Worm (Caenorhabditis elegans) whole organism, L2 larva: ENCODE data around the gene Y37H2A.12.

Source experiments
- R02D3.7 ChIP-seq: fragments of 150-350 bp; optimal IDR thresholded peaks from 2 replicates; lab custom pipeline; 2014; ENCODE audit warnings: missing biosample characterization, missing genetic modification characterization
- aly-2 ChIP-seq: fragments of 150-350 bp; optimal IDR thresholded peaks from 2 replicates; lab custom pipeline; 2014; ENCODE audit warnings: missing biosample characterization, missing genetic modification characterization
- ama-1 ChIP-seq: fragments of 150-350 bp; optimal IDR thresholded peaks from 2 replicates; lab custom pipeline; 2018; ENCODE audit warnings: inconsistent platforms
- ceh-82 ChIP-seq: fragments of 150-350 bp; optimal IDR thresholded peaks from 2 replicates; lab custom pipeline; 2014; ENCODE audit warnings: missing biosample characterization, missing genetic modification characterization
- crh-2 ChIP-seq: sonication (generic microtip); optimal IDR thresholded peaks from 2 replicates; lab custom pipeline; 2017; ENCODE audit warnings: missing biosample characterization, missing genetic modification characterization
- elt-1 ChIP-seq: fragments of 150-350 bp; optimal IDR thresholded peaks from 2 replicates; lab custom pipeline; 2014; ENCODE audit warnings: missing biosample characterization, missing genetic modification characterization
- elt-3 ChIP-seq: sonication (generic microtip); optimal IDR thresholded peaks from 2 replicates; lab custom pipeline; 2017; ENCODE audit warnings: missing biosample characterization, missing genetic modification characterization
- fos-1 ChIP-seq: fragments of 150-350 bp; optimal IDR thresholded peaks from 2 replicates; lab custom pipeline; 2014; ENCODE audit warnings: missing biosample characterization, missing genetic modification characterization
- gmeb-1 ChIP-seq: fragments of 150-350 bp; optimal IDR thresholded peaks from 2 replicates; lab custom pipeline; 2014; ENCODE audit warnings: missing biosample characterization, missing genetic modification characterization
- lin-11 ChIP-seq: fragments of 150-350 bp; sonication (generic microtip); optimal IDR thresholded peaks from 2 replicates; lab custom pipeline; 2014; ENCODE audit warnings: missing biosample characterization, missing genetic modification characterization, inconsistent platforms, mixed read lengths
- lin-13 ChIP-seq: fragments of 150-350 bp; optimal IDR thresholded peaks from 2 replicates; lab custom pipeline; 2014; ENCODE audit warnings: missing biosample characterization, missing genetic modification reagents, missing genetic modification characterization
- mab-5 ChIP-seq: fragments of 150-350 bp; optimal IDR thresholded peaks from 2 replicates; lab custom pipeline; 2014; ENCODE audit warnings: missing biosample characterization, missing genetic modification characterization
- mbf-1 ChIP-seq: sonication (generic microtip); optimal IDR thresholded peaks from 2 replicates; lab custom pipeline; 2017; ENCODE audit warnings: missing biosample characterization, missing genetic modification characterization
- mdl-1 ChIP-seq, 2 experiments: fragments of 150-350 bp in 1 of 2; sonication (generic microtip) in 1 of 2; optimal IDR thresholded peaks; 2 replicates each; lab custom pipeline; 2017; ENCODE audit warnings: missing biosample characterization in 2 of 2, missing genetic modification characterization in 2 of 2
- nhr-10 ChIP-seq: sonication (generic microtip); optimal IDR thresholded peaks from 2 replicates; lab custom pipeline; 2017; ENCODE audit warnings: missing biosample characterization, missing genetic modification characterization
- nhr-11 ChIP-seq: fragments of 150-350 bp; optimal IDR thresholded peaks from 2 replicates; lab custom pipeline; 2014; ENCODE audit warnings: missing biosample characterization, missing genetic modification characterization
- nhr-12 ChIP-seq: fragments of 150-350 bp; optimal IDR thresholded peaks from 2 replicates; lab custom pipeline; 2014; ENCODE audit warnings: missing biosample characterization, missing genetic modification characterization
- nhr-129 ChIP-seq: fragments of 150-350 bp; optimal IDR thresholded peaks from 2 replicates; lab custom pipeline; 2014; ENCODE audit warnings: missing biosample characterization, missing genetic modification characterization
- nhr-21 ChIP-seq: fragments of 150-350 bp; optimal IDR thresholded peaks from 2 replicates; lab custom pipeline; 2014; ENCODE audit warnings: missing biosample characterization, missing genetic modification characterization
- nhr-237 ChIP-seq: fragments of 150-350 bp; optimal IDR thresholded peaks from 2 replicates; lab custom pipeline; 2014; ENCODE audit warnings: missing biosample characterization, missing genetic modification characterization
- nhr-25 ChIP-seq: fragments of 150-350 bp; sonication (generic microtip); optimal IDR thresholded peaks from 3 replicates; lab custom pipeline; 2014; ENCODE audit warnings: missing biosample characterization, missing genetic modification characterization
- nhr-6 ChIP-seq: fragments of 150-350 bp; optimal IDR thresholded peaks from 2 replicates; lab custom pipeline; 2014; ENCODE audit warnings: missing biosample characterization, missing genetic modification characterization
- nhr-77 ChIP-seq: fragments of 150-350 bp; optimal IDR thresholded peaks from 2 replicates; lab custom pipeline; 2014; ENCODE audit warnings: missing biosample characterization, missing genetic modification characterization
- peb-1 ChIP-seq: fragments of 150-350 bp; optimal IDR thresholded peaks from 2 replicates; lab custom pipeline; 2014; ENCODE audit warnings: missing biosample characterization, missing genetic modification characterization
- sem-4 ChIP-seq: fragments of 150-350 bp; optimal IDR thresholded peaks from 2 replicates; lab custom pipeline; 2014; ENCODE audit warnings: missing biosample characterization, missing genetic modification reagents, missing genetic modification characterization
- skn-1 ChIP-seq: sonication (generic microtip); optimal IDR thresholded peaks from 2 replicates; lab custom pipeline; 2017; ENCODE audit warnings: missing biosample characterization, missing genetic modification characterization
- sma-9 ChIP-seq, 2 experiments: fragments of 150-350 bp in 1 of 2; sonication (generic microtip) in 1 of 2; optimal IDR thresholded peaks; 2 replicates each; lab custom pipeline; 2014 to 2016; ENCODE audit warnings: missing genetic modification characterization in 2 of 2, mild to moderate bottlenecking in 1 of 2, missing biosample characterization in 1 of 2, missing compliant biosample characterization in 1 of 2, missing genetic modification reagents in 1 of 2, moderate library complexity in 1 of 2
- unc-39 ChIP-seq: fragments of 150-350 bp; optimal IDR thresholded peaks from 2 replicates; lab custom pipeline; 2014; ENCODE audit warnings: missing biosample characterization, missing genetic modification characterization
- unc-55 ChIP-seq: fragments of 150-350 bp; sonication (generic microtip); optimal IDR thresholded peaks from 3 replicates; lab custom pipeline; 2014; ENCODE audit warnings: missing biosample characterization, missing genetic modification reagents, missing genetic modification characterization
- unc-62 ChIP-seq: fragments of 150-350 bp; optimal IDR thresholded peaks from 2 replicates; lab custom pipeline; 2014; ENCODE audit warnings: missing biosample characterization, missing genetic modification reagents, missing genetic modification characterization
- zag-1 ChIP-seq: fragments of 150-350 bp; optimal IDR thresholded peaks from 2 replicates; lab custom pipeline; 2014; ENCODE audit warnings: missing biosample characterization, missing genetic modification characterization
- ztf-1 ChIP-seq: fragments of 200-800 bp; sonication (Bioruptor generic); conservative IDR thresholded peaks from 2 replicates; pipeline ENCODE4 v1.3.6; 2022; ENCODE audit warnings: missing genetic modification characterization, missing compliant biosample characterization
- ztf-4 ChIP-seq: fragments of 150-350 bp; optimal IDR thresholded peaks from 2 replicates; lab custom pipeline; 2014; ENCODE audit warnings: missing biosample characterization, missing genetic modification characterization

The Y37H2A.12 gene

ce11 chrV:18131049-18131448 is at the start of gene Y37H2A.12:
Gene Y37H2A.12 (minus strand): TSS chrV:18131129.
- TF ChIP-seq unc-39 (tag; lab: Kevin White, UChicago): no peak

ce11 chrV:18179663-18180062 is 48.7 kb upstream of the Y37H2A.12 start, which contains the start of gene C31G12.1:
Gene C31G12.1 (plus strand): TSS chrV:18179963.
- no peak for TF ChIP-seq nhr-12 (tag; lab: Kevin White, UChicago)
- TF ChIP-seq lin-11 (tag; lab: Kevin White, UChicago): no peak
- TF ChIP-seq ceh-82 (tag; lab: Kevin White, UChicago): no peak
- TF ChIP-seq nhr-129 (tag; lab: Kevin White, UChicago): no peak
- TF ChIP-seq nhr-77 (tag; lab: Kevin White, UChicago): no peak
- TF ChIP-seq mbf-1 (tag; lab: Kevin White, UChicago): no peak
- no peak for TF ChIP-seq mdl-1 (tag; optimal IDR thresholded peaks at IDR 0.05; lab: Kevin White, UChicago)
- no peak for TF ChIP-seq unc-62 (GFP tag; lab: Kevin White, UChicago)
- no peak for TF ChIP-seq unc-39 (tag; lab: Kevin White, UChicago)
- no peak for TF ChIP-seq sma-9 (GFP tag; optimal IDR thresholded peaks at IDR 0.05; lab: Kevin White, UChicago)
- no peak for TF ChIP-seq sma-9 (tag; optimal IDR thresholded peaks at IDR 0.05; lab: Kevin White, UChicago)
- TF ChIP-seq ztf-1 (GFP tag; lab: Robert Waterston, UW): no peak
- TF ChIP-seq nhr-21 (tag; lab: Kevin White, UChicago): no peak
- TF ChIP-seq gmeb-1: no peak

ce11 chrV:18178659-18179058 is 47.7 kb upstream of the Y37H2A.12 start, which contains the start of gene C31G12.4:
Gene C31G12.4 (minus strand): TSS chrV:18178759.
- no peak for TF ChIP-seq nhr-10 (tag; lab: Kevin White, UChicago)
- no peak for TF ChIP-seq nhr-11 (tag; lab: Kevin White, UChicago)
- no peak for TF ChIP-seq unc-55 (GFP tag; lab: Kevin White, UChicago)
- TF ChIP-seq nhr-6 (tag; lab: Kevin White, UChicago): no peak
- TF ChIP-seq zag-1: no peak
- TF ChIP-seq mbf-1 (tag; lab: Kevin White, UChicago): no peak
- TF ChIP-seq ztf-4 (tag; lab: Kevin White, UChicago): no peak
- TF ChIP-seq, all 48 proteins: peak for 0

- TF ChIP-seq skn-1 (tag; lab: Kevin White, UChicago) (no peak), fos-1 (tag; lab: Kevin White, UChicago) (no peak), ama-1 (lab: Kevin White, UChicago) (no peak), mab-5 (tag; lab: Kevin White, UChicago) (no peak), nhr-77 (tag; lab: Kevin White, UChicago) (no peak), nhr-25 (tag; lab: Kevin White, UChicago) (no peak), lin-13 (no peak), aly-2 (tag; lab: Kevin White, UChicago) (no peak), unc-55 (GFP tag; lab: Kevin White, UChicago) (no peak), nhr-6 (tag; lab: Kevin White, UChicago) (no peak), sem-4 (no peak), nhr-237 (tag; lab: Kevin White, UChicago) (no peak)
These were observed 40.6 kb upstream of the Y37H2A.12 start, which contains the start of gene C14A6.8 for ce11 chrV:18171568-18171967. Gene C14A6.8 (minus strand): TSS chrV:18171668.

- no peak for TF ChIP-seq crh-2 (tag; lab: Kevin White, UChicago)
- TF ChIP-seq lin-13: no peak
- no peak for TF ChIP-seq sem-4
- no peak for TF ChIP-seq elt-1 (tag; lab: Kevin White, UChicago)
- no peak for TF ChIP-seq lin-11 (tag; lab: Kevin White, UChicago)
- no peak for TF ChIP-seq peb-1
- TF ChIP-seq zag-1: no peak
- no peak for TF ChIP-seq gmeb-1
- no peak for TF ChIP-seq ztf-4 (tag; lab: Kevin White, UChicago)
- no peak for TF ChIP-seq mbf-1 (tag; lab: Kevin White, UChicago)
- TF ChIP-seq sma-9 (GFP tag; optimal IDR thresholded peaks at IDR 0.05; lab: Kevin White, UChicago): no peak
- no peak for TF ChIP-seq sma-9 (tag; optimal IDR thresholded peaks at IDR 0.05; lab: Kevin White, UChicago)
- TF ChIP-seq elt-3 (tag; lab: Kevin White, UChicago): no peak
- TF ChIP-seq nhr-6 (tag; lab: Kevin White, UChicago): no peak
- no peak for TF ChIP-seq R02D3.7 (tag; lab: Kevin White, UChicago)
- TF ChIP-seq nhr-237 (tag; lab: Kevin White, UChicago): no peak
These were observed 37.3 kb upstream of the Y37H2A.12 start, which contains the start of gene C14A6.7 for ce11 chrV:18168266-18168665. Gene C14A6.7 (minus strand): TSS chrV:18168366.
